Worm (Caenorhabditis elegans): ENCODE measurements around the gene C17C3.11.

The C17C3.11 gene

DNA sequence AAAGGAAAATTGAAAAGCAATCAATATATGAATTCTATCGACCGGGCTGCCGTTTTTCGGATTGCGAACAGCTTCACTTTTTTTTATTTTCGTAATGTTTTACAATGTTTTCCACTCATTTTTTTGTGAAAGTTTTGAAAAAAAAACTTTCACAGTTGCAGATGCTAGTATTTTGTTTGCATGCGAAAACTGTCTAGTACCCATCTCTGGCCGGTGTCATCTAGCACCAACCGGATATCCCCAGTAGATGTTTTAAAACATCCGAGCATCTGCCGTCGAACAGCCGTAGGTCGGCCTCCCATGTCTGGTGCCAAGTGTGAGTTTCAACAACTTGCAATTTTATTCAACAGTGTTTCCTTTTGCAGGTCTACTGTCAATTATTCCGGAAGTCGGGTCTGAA lies 16.2 kb upstream of the C17C3.11 start, which contains the start of gene ZK177.12:
Gene ZK177.12, plus strand, starts transcription at position 301 of the 400 bp plus-strand sequence.
- TF ChIP-seq let-526 (GFP tag; IDR thresholded peaks at IDR 0.05) (no peak), F57A8.1 (GFP tag; optimal IDR thresholded peaks at IDR 0.05) (no peak), mcd-1 (GFP tag; IDR thresholded peaks at IDR 0.05) (no peak), pha-4 (tag; optimal IDR thresholded peaks at IDR 0.05) (no peak), ztf-6 (GFP tag; IDR thresholded peaks at IDR 0.05) (no peak), ceh-58 (GFP tag; IDR thresholded peaks at IDR 0.05) (no peak), ceh-100 (GFP tag; IDR thresholded peaks at IDR 0.05) (no peak), ekl-4 (GFP tag; IDR thresholded peaks at IDR 0.05) (no peak)

DNA sequence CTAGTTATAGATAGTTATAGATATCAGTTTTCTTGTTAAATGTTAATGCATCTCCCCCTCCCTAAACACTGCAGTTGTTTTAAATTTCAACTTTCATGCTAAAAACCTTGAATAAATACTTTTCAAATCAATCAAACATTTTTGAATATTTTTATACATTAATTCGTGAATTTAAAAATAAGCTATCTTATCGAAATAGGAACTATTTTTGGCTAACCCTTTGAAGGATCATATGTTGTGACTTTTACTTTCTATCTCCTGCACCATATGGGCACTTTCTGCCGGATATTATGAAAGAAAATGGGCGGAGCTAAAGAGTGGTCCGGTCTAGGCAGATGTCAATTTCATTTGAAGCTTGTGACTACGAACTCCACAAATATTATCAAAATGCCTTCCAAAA lies 15.0 kb upstream of the C17C3.11 start, which contains the start of gene ZK177.11:
Gene ZK177.11, plus strand, starts transcription at position 301 of the 400 bp plus-strand sequence.
- no peak for TF ChIP-seq tbp1 (GFP tag; optimal IDR thresholded peaks at IDR 0.05)
- TF ChIP-seq lin-26 (GFP tag; IDR thresholded peaks at IDR 0.05): no peak
- no peak for TF ChIP-seq die-1 (tag; optimal IDR thresholded peaks at IDR 0.05)
- TF ChIP-seq F52B5.7 (tag; optimal IDR thresholded peaks at IDR 0.05): no peak
- TF ChIP-seq lin-35 (GFP tag; optimal IDR thresholded peaks at IDR 0.05): no peak

DNA sequence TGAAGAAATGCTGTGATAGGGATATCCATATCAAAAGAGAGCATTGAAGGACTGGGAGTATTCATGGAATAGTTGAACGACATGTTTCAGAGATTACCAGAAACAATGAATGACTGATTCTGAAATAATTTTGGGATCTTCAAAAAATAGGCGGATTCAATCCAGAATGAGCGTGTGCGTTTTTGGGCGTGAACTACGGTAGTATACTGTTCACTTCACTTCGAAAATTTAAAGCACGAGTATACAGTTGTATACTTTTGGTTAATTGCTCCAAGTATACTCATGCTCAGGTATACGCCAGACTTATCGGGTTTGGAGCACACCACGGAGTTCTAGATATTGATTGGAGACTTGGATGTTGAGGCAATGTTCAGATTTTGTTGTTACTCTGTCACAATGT lies 12.3 kb upstream of the C17C3.11 start, which contains the start of gene tbx-35:
Gene tbx-35, minus strand, starts transcription at position 101 of the 400 bp plus-strand sequence.
- TF ChIP-seq lsy-27 (tag; optimal IDR thresholded peaks at IDR 0.05; ENCODE audit: borderline replicate concordance, insufficient read depth): no peak
- no peak for TF ChIP-seq xnd-1 (tag; optimal IDR thresholded peaks at IDR 0.05)
- TF ChIP-seq B0035.1 (tag; optimal IDR thresholded peaks at IDR 0.05): no peak
- TF ChIP-seq unc-130 (GFP tag; optimal IDR thresholded peaks at IDR 0.05): no peak
- no peak for TF ChIP-seq ZK185.1 (tag; optimal IDR thresholded peaks at IDR 0.05; ENCODE audit: poor library complexity, severe bottlenecking)
- no peak for TF ChIP-seq efl-1 (GFP tag; optimal IDR thresholded peaks at IDR 0.05)
- no peak for TF ChIP-seq athp-1 (tag; optimal IDR thresholded peaks at IDR 0.05)
- no peak for TF ChIP-seq somi-1 (GFP tag; optimal IDR thresholded peaks at IDR 0.05)
- no peak for TF ChIP-seq him-1 (tag; optimal IDR thresholded peaks at IDR 0.05)
- no peak for TF ChIP-seq Y79H2A.3 (GFP tag; conservative IDR thresholded peaks at IDR 0.05)
- no peak for TF ChIP-seq ets-4 (GFP tag; optimal IDR thresholded peaks at IDR 0.05)
- no peak for TF ChIP-seq ceh-27 (GFP tag; optimal IDR thresholded peaks at IDR 0.05)
- no peak for TF ChIP-seq rpc-1 (optimal IDR thresholded peaks at IDR 0.05)
- no peak for TF ChIP-seq rpc-1 (tag; optimal IDR thresholded peaks at IDR 0.05)
- TF ChIP-seq Y53F4B.3 (GFP tag; IDR thresholded peaks at IDR 0.05): no peak
- TF ChIP-seq mel-28 (tag; optimal IDR thresholded peaks at IDR 0.05; ENCODE audit: borderline replicate concordance): no peak
- TF ChIP-seq ceh-40 (GFP tag; IDR thresholded peaks at IDR 0.05): no peak
- TF ChIP-seq sea-2 (GFP tag; IDR thresholded peaks at IDR 0.05): no peak

DNA sequence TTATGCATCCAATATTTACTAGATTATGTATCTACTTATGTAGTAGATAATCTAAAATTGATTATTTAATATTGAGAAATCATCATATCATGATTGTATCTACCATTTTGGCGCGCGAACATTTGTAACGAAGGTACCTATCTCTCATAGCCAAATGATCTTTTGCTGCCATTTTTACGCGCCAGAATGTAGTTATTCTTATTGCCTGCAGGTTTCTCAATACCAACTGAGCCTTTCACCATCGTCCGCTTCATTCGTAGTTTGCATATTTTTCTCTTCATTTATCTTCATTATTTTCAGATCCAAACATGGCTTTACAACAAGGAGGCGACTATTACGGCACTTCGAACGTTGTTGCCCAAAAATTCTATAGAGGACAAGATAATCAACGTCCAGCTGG lies 9.8 kb upstream of the C17C3.11 start, which contains the start of gene ZK177.1:
Gene ZK177.1, plus strand, starts transcription at position 301 of the 400 bp plus-strand sequence.
- TF ChIP-seq dox-1 (GFP tag; IDR thresholded peaks at IDR 0.05) (no peak), sptf-2 (GFP tag; optimal IDR thresholded peaks at IDR 0.05) (no peak), efl-1 (GFP tag; optimal IDR thresholded peaks at IDR 0.05) (peak; percentile 13), ceh-79 (tag; optimal IDR thresholded peaks at IDR 0.05) (no peak), zim-3 (tag; optimal IDR thresholded peaks at IDR 0.05) (no peak)

All from whole organism, young adult.